Worm (Caenorhabditis elegans) whole organism, L4 larva: Measurements from ENCODE around the gene F48B9.1.
A peak's percentile ranks its signal among the peaks of the same experiment; 100 is the strongest.

Experiments
- D1046.2 ChIP-seq: fragments of 200-800 bp; sonication (Bioruptor generic); IDR thresholded peaks from 2 replicates; pipeline ENCODE4 v1.3.6; 2022; ENCODE audit warnings: missing genetic modification characterization, missing compliant biosample characterization
- F10B5.3 ChIP-seq: sonication (generic microtip); optimal IDR thresholded peaks from 2 replicates; lab custom pipeline; 2016; ENCODE audit warnings: mild to moderate bottlenecking, missing genetic modification characterization, missing compliant biosample characterization
- F26F4.8 ChIP-seq: fragments of 200-800 bp; sonication (Bioruptor generic); conservative IDR thresholded peaks from 2 replicates; pipeline ENCODE4 v1.3.6; 2022; ENCODE audit warnings: missing genetic modification characterization, missing compliant biosample characterization
- F49E8.2 ChIP-seq: sonication (generic microtip); optimal IDR thresholded peaks from 2 replicates; lab custom pipeline; 2016; ENCODE audit warnings: missing compliant biosample characterization, mild to moderate bottlenecking, missing genetic modification characterization, borderline replicate concordance
- T20F7.1 ChIP-seq: fragments of 200-800 bp; sonication (Bioruptor generic); optimal IDR thresholded peaks from 2 replicates; lab custom pipeline; 2018; ENCODE audit warnings: mild to moderate bottlenecking, missing genetic modification characterization, missing compliant biosample characterization
- Y105C5A.15 ChIP-seq: fragments of 200-800 bp; sonication (Bioruptor generic); IDR thresholded peaks from 2 replicates; pipeline ENCODE4 v1.3.6; 2022; ENCODE audit warnings: missing genetic modification characterization, missing compliant biosample characterization
- Y5F2A.4 ChIP-seq: fragments of 200-800 bp; sonication (Bioruptor generic); optimal IDR thresholded peaks from 2 replicates; lab custom pipeline; 2018; ENCODE audit warnings: mild to moderate bottlenecking, missing genetic modification characterization, missing compliant biosample characterization
- Y75B8A.6 ChIP-seq: fragments of 200-800 bp; sonication (Bioruptor generic); IDR thresholded peaks from 2 replicates; pipeline ENCODE4 v1.3.6; 2022; ENCODE audit warnings: missing genetic modification reagents, missing genetic modification characterization, missing compliant biosample characterization
- ZK337.2 ChIP-seq: fragments of 200-800 bp; sonication (Bioruptor generic); IDR thresholded peaks from 2 replicates; pipeline ENCODE4 v1.3.6; 2022; ENCODE audit warnings: missing genetic modification reagents, missing genetic modification characterization, missing compliant biosample characterization
- aha-1 ChIP-seq: fragments of 150-350 bp; peaks from one replicate; lab custom pipeline; 2014; ENCODE audit warnings: missing biosample characterization, missing genetic modification characterization
- attf-4 ChIP-seq: sonication (generic microtip); optimal IDR thresholded peaks from 3 replicates; lab custom pipeline; 2017; ENCODE audit warnings: missing biosample characterization, missing genetic modification characterization
- ceh-32 ChIP-seq: sonication (generic microtip); optimal IDR thresholded peaks from 2 replicates; lab custom pipeline; 2016; ENCODE audit warnings: mild to moderate bottlenecking, missing genetic modification characterization, missing compliant biosample characterization; ENCODE audit not compliant: poor library complexity
- ces-1 ChIP-seq: fragments of 150-350 bp; sonication (generic microtip); optimal IDR thresholded peaks from 4 replicates; lab custom pipeline; 2014; ENCODE audit warnings: missing biosample characterization, missing genetic modification reagents, missing genetic modification characterization
- dmd-6 ChIP-seq: fragments of 200-800 bp; sonication (Bioruptor generic); IDR thresholded peaks from 2 replicates; pipeline ENCODE4 v1.3.6; 2022; ENCODE audit warnings: missing genetic modification reagents, missing genetic modification characterization, missing compliant biosample characterization
- dpl-1 ChIP-seq: fragments of 150-350 bp; optimal IDR thresholded peaks from 2 replicates; lab custom pipeline; 2014; ENCODE audit warnings: missing biosample characterization, missing genetic modification reagents, missing genetic modification characterization
- dve-1 ChIP-seq: sonication (generic microtip); optimal IDR thresholded peaks from 2 replicates; lab custom pipeline; 2017; ENCODE audit warnings: antibody characterized with exemption, mild to moderate bottlenecking, missing genetic modification characterization, missing compliant biosample characterization; ENCODE audit not compliant: insufficient read depth
- egl-43 ChIP-seq: fragments of 200-800 bp; sonication (Bioruptor generic); IDR thresholded peaks from 2 replicates; pipeline ENCODE4 v1.3.6; 2022; ENCODE audit warnings: missing genetic modification reagents, missing genetic modification characterization, missing compliant biosample characterization
- fkh-10 ChIP-seq: fragments of 150-350 bp; optimal IDR thresholded peaks from 2 replicates; lab custom pipeline; 2014; ENCODE audit warnings: missing biosample characterization, missing genetic modification reagents, missing genetic modification characterization
- fos-1 ChIP-seq: fragments of 150-350 bp; optimal IDR thresholded peaks from 2 replicates; lab custom pipeline; 2014; ENCODE audit warnings: missing biosample characterization, missing genetic modification characterization
- hif-1 ChIP-seq, 2 experiments: sonication (generic microtip); optimal IDR thresholded peaks; 2 replicates each; lab custom pipeline; 2016 to 2017; ENCODE audit warnings: missing compliant biosample characterization in 2 of 2, missing genetic modification characterization in 2 of 2, missing genetic modification reagents in 2 of 2, missing genotype in 2 of 2, mild to moderate bottlenecking in 1 of 2
- hlh-30 ChIP-seq: sonication (generic microtip); optimal IDR thresholded peaks from 2 replicates; lab custom pipeline; 2017; ENCODE audit warnings: antibody characterized with exemption, mild to moderate bottlenecking, missing genetic modification characterization, missing compliant biosample characterization; ENCODE audit not compliant: insufficient read depth
- hmg-1.1 ChIP-seq: fragments of 200-800 bp; sonication (Bioruptor generic); IDR thresholded peaks from 2 replicates; pipeline ENCODE4 v1.3.6; 2022; ENCODE audit warnings: missing genetic modification reagents, missing genetic modification characterization, missing compliant biosample characterization
- lin-1 ChIP-seq: fragments of 200-800 bp; sonication (Bioruptor generic); IDR thresholded peaks from 2 replicates; pipeline ENCODE4 v1.3.6; 2022; ENCODE audit warnings: missing genetic modification reagents, missing genetic modification characterization, missing compliant biosample characterization
- lin-13 ChIP-seq: fragments of 150-350 bp; optimal IDR thresholded peaks from 2 replicates; lab custom pipeline; 2014; ENCODE audit warnings: missing biosample characterization, missing genetic modification reagents, missing genetic modification characterization
- lin-29 ChIP-seq: fragments of 200-800 bp; sonication (Bioruptor generic); IDR thresholded peaks from 2 replicates; pipeline ENCODE4 v1.3.6; 2022; ENCODE audit warnings: missing genetic modification reagents, missing genetic modification characterization, missing compliant biosample characterization
- lsy-2 ChIP-seq, 2 experiments: fragments of 150-350 bp in 1 of 2; sonication (generic microtip) in 1 of 2; optimal IDR thresholded peaks; 2 replicates each; lab custom pipeline; 2014 to 2017; ENCODE audit warnings: missing biosample characterization in 2 of 2, missing genetic modification characterization in 2 of 2
- madf-9 ChIP-seq: fragments of 200-800 bp; sonication (Bioruptor generic); conservative IDR thresholded peaks from 2 replicates; pipeline ENCODE4 v1.3.6; 2022; ENCODE audit warnings: missing genetic modification reagents, missing genetic modification characterization, missing compliant biosample characterization
- mdl-1 ChIP-seq, 2 experiments: fragments of 150-350 bp in 1 of 2; sonication (generic microtip) in 1 of 2; optimal IDR thresholded peaks; 2 replicates each; lab custom pipeline; 2014 to 2017; ENCODE audit warnings: missing biosample characterization in 2 of 2, missing genetic modification characterization in 2 of 2
- mep-1 ChIP-seq: fragments of 150-350 bp; sonication (generic microtip); optimal IDR thresholded peaks from 3 replicates; lab custom pipeline; 2014; ENCODE audit warnings: missing biosample characterization, missing genetic modification characterization
- mes-2 ChIP-seq: sonication (generic microtip); optimal IDR thresholded peaks from 2 replicates; lab custom pipeline; 2016; ENCODE audit warnings: missing genotype, mild to moderate bottlenecking, missing genetic modification characterization, missing compliant biosample characterization; ENCODE audit not compliant: poor library complexity, severe bottlenecking
- mxl-3 ChIP-seq: fragments of 200-800 bp; sonication (Bioruptor generic); optimal IDR thresholded peaks from 2 replicates; lab custom pipeline; 2018; ENCODE audit warnings: mild to moderate bottlenecking, missing genetic modification characterization, missing compliant biosample characterization
- nhr-10 ChIP-seq: fragments of 150-350 bp; optimal IDR thresholded peaks from 2 replicates; lab custom pipeline; 2014; ENCODE audit warnings: missing biosample characterization, missing genetic modification characterization
- nhr-28 ChIP-seq: fragments of 150-350 bp; optimal IDR thresholded peaks from 2 replicates; lab custom pipeline; 2014; ENCODE audit warnings: missing biosample characterization, missing genetic modification characterization
- nhr-6 ChIP-seq: fragments of 150-350 bp; optimal IDR thresholded peaks from 2 replicates; lab custom pipeline; 2014; ENCODE audit warnings: missing biosample characterization, missing genetic modification characterization
- pha-4 ChIP-seq, 2 experiments: fragments of 150-350 bp in 1 of 2; fragments of 200-800 bp in 1 of 2; sonication (Bioruptor generic) in 1 of 2; IDR thresholded peaks in 1 of 2; optimal IDR thresholded peaks in 1 of 2; 2 replicates each; pipeline versions ENCODE4 v1.3.6 to Lab custom; 2014 to 2022; ENCODE audit warnings: missing genetic modification characterization in 2 of 2, missing genetic modification reagents in 2 of 2, missing biosample characterization in 1 of 2, missing compliant biosample characterization in 1 of 2
- php-3 ChIP-seq: fragments of 200-800 bp; sonication (Bioruptor generic); IDR thresholded peaks from 2 replicates; pipeline ENCODE4 v1.3.6; 2022; ENCODE audit warnings: missing genetic modification reagents, missing genetic modification characterization, missing compliant biosample characterization
- set-16 ChIP-seq: fragments of 200-800 bp; sonication (Bioruptor generic); IDR thresholded peaks from 2 replicates; pipeline ENCODE4 v1.3.6; 2022; ENCODE audit warnings: missing genetic modification reagents, missing genetic modification characterization, missing compliant biosample characterization
- snpc-4 ChIP-seq: fragments of 150-350 bp; optimal IDR thresholded peaks from 2 replicates; lab custom pipeline; 2014; ENCODE audit warnings: missing biosample characterization, missing genetic modification characterization
- tag-97 ChIP-seq: fragments of 200-800 bp; sonication (Bioruptor generic); IDR thresholded peaks from 2 replicates; pipeline ENCODE4 v1.3.6; 2022; ENCODE audit warnings: missing genetic modification characterization, missing compliant biosample characterization
- unc-130 ChIP-seq: sonication (generic microtip); optimal IDR thresholded peaks from 2 replicates; lab custom pipeline; 2016; ENCODE audit warnings: missing genetic modification reagents, missing genetic modification characterization, missing compliant biosample characterization
- unc-62 ChIP-seq, 3 experiments: fragments of 150-350 bp in 1 of 3; sonication (generic microtip); optimal IDR thresholded peaks in 2 of 3; peaks in 1 of 3; 1 replicate in 1 of 3; 2 replicates in 2 of 3; lab custom pipeline; 2014 to 2017; ENCODE audit warnings: missing biosample characterization in 3 of 3, missing genetic modification characterization in 3 of 3, missing genetic modification reagents in 3 of 3, missing genotype in 1 of 3
- vab-7 ChIP-seq: fragments of 200-800 bp; sonication (Bioruptor generic); IDR thresholded peaks from 2 replicates; pipeline ENCODE4 v1.3.6; 2022; ENCODE audit warnings: missing genetic modification reagents, missing genetic modification characterization, missing compliant biosample characterization
- zfp-2 ChIP-seq: sonication (generic microtip); optimal IDR thresholded peaks from 2 replicates; lab custom pipeline; 2016; ENCODE audit warnings: mild to moderate bottlenecking, missing genetic modification characterization, missing compliant biosample characterization
- zip-2 ChIP-seq: fragments of 150-350 bp; optimal IDR thresholded peaks from 2 replicates; lab custom pipeline; 2014; ENCODE audit warnings: missing biosample characterization, missing genetic modification characterization

The F48B9.1 gene

ce11 chrX:2215108-2215507 lies 34.4 kb downstream of the F48B9.1 start (continued):
- TF ChIP-seq lin-1 (GFP tag; lab: Robert Waterston, UW) (0 out of 2 replicates have a peak, but pooled peaks have one; percentile 31), hif-1 (tag; optimal IDR thresholded peaks at IDR 0.05; lab: Kevin White, UChicago) (peak in 1 of 2 experiments; percentile 44), hlh-30 (tag; lab: Kevin White, UChicago) (peak; percentile 90), dpl-1 (GFP tag; lab: Kevin White, UChicago) (no peak), lsy-2 (tag; optimal IDR thresholded peaks at IDR 0.05; lab: Kevin White, UChicago) (peak in 1 of 2 experiments; percentile 21), Y105C5A.15 (GFP tag; lab: Robert Waterston, UW) (no peak), dmd-6 (GFP tag; lab: Robert Waterston, UW) (peak; percentile 84), mep-1 (tag; lab: Kevin White, UChicago) (peak; percentile 23), madf-9 (GFP tag; lab: Robert Waterston, UW) (no peak), dve-1 (tag; lab: Kevin White, UChicago) (peak; percentile 60), nhr-28 (tag; lab: Kevin White, UChicago) (peak; percentile 86), nhr-6 (tag; lab: Kevin White, UChicago) (peak; percentile 23), T20F7.1 (GFP tag; lab: Kevin White, UChicago) (no peak), hmg-1.1 (GFP tag; lab: Robert Waterston, UW) (peak; percentile 31; the same call in 1 of the 2 replicates), unc-62 (GFP tag; optimal IDR thresholded peaks at IDR 0.05 in 1 of 2; lab: Kevin White, UChicago) (peak in 1 of 2 experiments; percentile 48), unc-62 (tag; optimal IDR thresholded peaks at IDR 0.05; lab: Kevin White, UChicago) (no peak)

- TF ChIP-seq hif-1 (tag; optimal IDR thresholded peaks at IDR 0.05; lab: Kevin White, UChicago) (peak in 1 of 2 experiments; percentile 70), unc-130 (GFP tag; lab: Kevin White, UChicago) (no peak), fkh-10 (no peak), attf-4 (tag; lab: Kevin White, UChicago) (no peak), unc-62 (GFP tag; optimal IDR thresholded peaks at IDR 0.05 in 1 of 2; lab: Kevin White, UChicago) (peak in 1 of 2 experiments; percentile 87), unc-62 (tag; optimal IDR thresholded peaks at IDR 0.05; lab: Kevin White, UChicago) (no peak)
- TF ChIP-seq, all 104 proteins: peak for 2
Measured at ce11 chrX:2216242-2216641, 35.6 kb downstream of the F48B9.1 start.

- TF ChIP-seq F10B5.3, result no peak
- no peak for TF ChIP-seq Y75B8A.6
- 0 out of 2 replicates have a peak, but pooled peaks have one; percentile 6 for TF ChIP-seq vab-7 (GFP tag; lab: Robert Waterston, UW)
- TF ChIP-seq snpc-4 (tag; lab: Kevin White, UChicago), result no peak
- TF ChIP-seq D1046.2 (GFP tag; lab: Robert Waterston, UW), result no peak
- peak; percentile 6 for TF ChIP-seq mes-2 (tag; lab: Kevin White, UChicago)
- TF ChIP-seq lin-13 (GFP tag; lab: Kevin White, UChicago), result no peak
- peak; percentile 57 for TF ChIP-seq aha-1 (tag; lab: Kevin White, UChicago)
- peak; percentile 24; the same call in 1 of the 2 replicates for TF ChIP-seq lin-29 (GFP tag; lab: Robert Waterston, UW)
- no peak for TF ChIP-seq unc-62 (GFP tag; optimal IDR thresholded peaks at IDR 0.05 in 1 of 2; lab: Kevin White, UChicago)
- no peak for TF ChIP-seq unc-62 (tag; optimal IDR thresholded peaks at IDR 0.05; lab: Kevin White, UChicago)
- no peak for TF ChIP-seq fos-1 (tag; lab: Kevin White, UChicago)
- TF ChIP-seq ces-1 (GFP tag; lab: Kevin White, UChicago), result no peak
- TF ChIP-seq php-3 (GFP tag; lab: Robert Waterston, UW), result 0 out of 2 replicates have a peak, but pooled peaks have one; percentile 21
- peak; percentile 52; the same call in 1 of the 2 replicates for TF ChIP-seq F26F4.8 (GFP tag; lab: Robert Waterston, UW)
- no peak for TF ChIP-seq Y5F2A.4 (GFP tag; lab: Kevin White, UChicago)
- TF ChIP-seq pha-4 (GFP tag; IDR thresholded peaks at IDR 0.05; lab: Robert Waterston, UW), result no peak
- TF ChIP-seq pha-4 (tag; optimal IDR thresholded peaks at IDR 0.05; lab: Kevin White, UChicago), result no peak
- no peak for TF ChIP-seq hmg-1.1 (GFP tag; lab: Robert Waterston, UW)
- TF ChIP-seq mxl-3 (GFP tag; lab: Kevin White, UChicago), result peak; percentile 69
- no peak for TF ChIP-seq zfp-2 (tag; lab: Kevin White, UChicago)
- TF ChIP-seq tag-97, result no peak
- peak in 1 of 2 experiments; percentile 18 for TF ChIP-seq mdl-1 (tag; optimal IDR thresholded peaks at IDR 0.05; lab: Kevin White, UChicago)
- TF ChIP-seq ceh-32 (tag; lab: Kevin White, UChicago), result no peak
- TF ChIP-seq zip-2, result no peak
- TF ChIP-seq set-16 (GFP tag; lab: Robert Waterston, UW), result peak; percentile 84
- TF ChIP-seq unc-130 (GFP tag; lab: Kevin White, UChicago), result no peak
- no peak for TF ChIP-seq F49E8.2
- no peak for TF ChIP-seq ZK337.2 (GFP tag; lab: Robert Waterston, UW)
- no peak for TF ChIP-seq nhr-10 (tag; lab: Kevin White, UChicago)
- TF ChIP-seq egl-43 (GFP tag; lab: Robert Waterston, UW), result 0 out of 2 replicates have a peak, but pooled peaks have one; percentile 28
Measured at ce11 chrX:2216662-2217061, 36.0 kb downstream of the F48B9.1 start.
